Worm (Caenorhabditis elegans) whole organism, L4/young adult: ENCODE data around the gene ced-9.

ENCODE experiments used
- W03F9.2 ChIP-seq: fragments of 150-350 bp; optimal IDR thresholded peaks from 2 replicates; lab custom pipeline; 2014; ENCODE audit warnings: missing biosample characterization, missing genetic modification characterization
- him-1 ChIP-seq: sonication (generic microtip); optimal IDR thresholded peaks from 2 replicates; lab custom pipeline; 2016; ENCODE audit warnings: missing genotype, missing genetic modification reagents, missing genetic modification characterization, missing compliant biosample characterization

- TF ChIP-seq him-1 (tag; lab: Kevin White, UChicago) (no peak), W03F9.2 (tag; lab: Kevin White, UChicago) (no peak)
These were observed 16.7 kb downstream of the ced-9 start, which contains the start of gene T07C4.3 for ce11 chrIII:10351595-10352207.
